Fruit fly (Drosophila melanogaster): ENCODE measurements around the gene CG46396.

CG46396 gene

dm6 chr3R:6339795-6340194 lies 36.0 kb downstream of the CG46396 start, which contains the start of gene Osi20:
TSS of gene Osi20 (plus strand) at chr3R:6340095.
- TF ChIP-seq Myc (optimal IDR thresholded peaks at IDR 0.05): no peak
- no peak for TF ChIP-seq psq (optimal IDR thresholded peaks at IDR 0.05)
- TF ChIP-seq h (optimal IDR thresholded peaks at IDR 0.05): no peak
- TF ChIP-seq Sin3A (optimal IDR thresholded peaks at IDR 0.05): no peak
- no peak for TF ChIP-seq insv (optimal IDR thresholded peaks at IDR 0.05)
- TF ChIP-seq ttk (optimal IDR thresholded peaks at IDR 0.05): no peak

- TF ChIP-seq insv (optimal IDR thresholded peaks at IDR 0.05) (no peak), Sin3A (optimal IDR thresholded peaks at IDR 0.05) (no peak), ttk (optimal IDR thresholded peaks at IDR 0.05) (no peak), Myc (optimal IDR thresholded peaks at IDR 0.05) (no peak), psq (optimal IDR thresholded peaks at IDR 0.05) (no peak), h (optimal IDR thresholded peaks at IDR 0.05) (no peak)
Observed at dm6 chr3R:6341668-6342067, 37.8 kb downstream of the CG46396 start, which contains the start of gene CG17917. TSS of gene CG17917 (plus strand) at chr3R:6341968.

dm6 chr3R:6342702-6343101 lies 38.9 kb downstream of the CG46396 start, which contains the start of gene CG10298:
TSS of gene CG10298 (plus strand) at chr3R:6343002.
- no peak for TF ChIP-seq insv (optimal IDR thresholded peaks at IDR 0.05)
- TF ChIP-seq psq (optimal IDR thresholded peaks at IDR 0.05): no peak
- no peak for TF ChIP-seq ttk (optimal IDR thresholded peaks at IDR 0.05)
- TF ChIP-seq h (optimal IDR thresholded peaks at IDR 0.05): no peak
- no peak for TF ChIP-seq Sin3A (optimal IDR thresholded peaks at IDR 0.05)
- no peak for TF ChIP-seq Myc (optimal IDR thresholded peaks at IDR 0.05)

- TF ChIP-seq Myc (optimal IDR thresholded peaks at IDR 0.05) (no peak), psq (optimal IDR thresholded peaks at IDR 0.05) (no peak), Sin3A (optimal IDR thresholded peaks at IDR 0.05) (no peak), insv (optimal IDR thresholded peaks at IDR 0.05) (no peak), ttk (optimal IDR thresholded peaks at IDR 0.05) (no peak), h (optimal IDR thresholded peaks at IDR 0.05) (no peak)
Observed at dm6 chr3R:6343396-6344239, 39.8 kb downstream of the CG46396 start, which contains the start of gene CG17919. TSS of gene CG17919 (plus strand) at chr3R:6344029.

dm6 chr3R:6345814-6346213 lies 42.0 kb downstream of the CG46396 start, which contains the start of the genes SmD2 and CG18048:
TSS of gene SmD2 (minus strand) at chr3R:6345911.
TSS of gene CG18048 (plus strand) at chr3R:6346111.
- TF ChIP-seq Myc (optimal IDR thresholded peaks at IDR 0.05) (no peak), Sin3A (optimal IDR thresholded peaks at IDR 0.05) (no peak), psq (optimal IDR thresholded peaks at IDR 0.05) (no peak), ttk (optimal IDR thresholded peaks at IDR 0.05) (no peak), insv (optimal IDR thresholded peaks at IDR 0.05) (no peak), h (optimal IDR thresholded peaks at IDR 0.05) (no peak)

- TF ChIP-seq insv (optimal IDR thresholded peaks at IDR 0.05) (no peak), Sin3A (optimal IDR thresholded peaks at IDR 0.05) (no peak)
Observed at dm6 chr3R:6348943-6349342, 45.1 kb downstream of the CG46396 start, which contains the start of gene Hr83. TSS of gene Hr83 (plus strand) at chr3R:6349243.

dm6 chr3R:6350755-6351154 lies 46.9 kb downstream of the CG46396 start, which contains the start of gene Pak:
TSS of gene Pak (plus strand) at chr3R:6350896.
- no peak for TF ChIP-seq psq (optimal IDR thresholded peaks at IDR 0.05)
- no peak for TF ChIP-seq h (optimal IDR thresholded peaks at IDR 0.05)
- TF ChIP-seq Sin3A (optimal IDR thresholded peaks at IDR 0.05): no peak
- no peak for TF ChIP-seq ttk (optimal IDR thresholded peaks at IDR 0.05)
- TF ChIP-seq insv (optimal IDR thresholded peaks at IDR 0.05): no peak
- no peak for TF ChIP-seq Myc (optimal IDR thresholded peaks at IDR 0.05)

- TF ChIP-seq psq (optimal IDR thresholded peaks at IDR 0.05) (no peak), Sin3A (optimal IDR thresholded peaks at IDR 0.05) (no peak), Myc (optimal IDR thresholded peaks at IDR 0.05) (no peak)
Observed at dm6 chr3R:6351181-6351580, 47.3 kb downstream of the CG46396 start.

dm6 chr3R:6351696-6352378 lies 48.0 kb downstream of the CG46396 start:
- TF ChIP-seq Sin3A (optimal IDR thresholded peaks at IDR 0.05) (no peak), ttk (optimal IDR thresholded peaks at IDR 0.05) (no peak), psq (optimal IDR thresholded peaks at IDR 0.05) (no peak), h (optimal IDR thresholded peaks at IDR 0.05) (no peak), insv (optimal IDR thresholded peaks at IDR 0.05) (no peak), Myc (optimal IDR thresholded peaks at IDR 0.05) (no peak)

- TF ChIP-seq Sin3A (optimal IDR thresholded peaks at IDR 0.05): no peak
Observed at dm6 chr3R:6352436-6352835, 48.6 kb downstream of the CG46396 start.

- TF ChIP-seq psq (optimal IDR thresholded peaks at IDR 0.05): no peak
- TF ChIP-seq Myc (optimal IDR thresholded peaks at IDR 0.05): no peak
- TF ChIP-seq ttk (optimal IDR thresholded peaks at IDR 0.05): no peak
- TF ChIP-seq insv (optimal IDR thresholded peaks at IDR 0.05): no peak
- no peak for TF ChIP-seq Sin3A (optimal IDR thresholded peaks at IDR 0.05)
- no peak for TF ChIP-seq h (optimal IDR thresholded peaks at IDR 0.05)
Observed at dm6 chr3R:6352893-6353623, 49.2 kb downstream of the CG46396 start.

Measured in Kc167 (cell line).